Fruit fly (Drosophila melanogaster) whole organism, embryonic: Measurements from ENCODE around the gene T48.

Experiments
- Ada2b ChIP-seq: fragments of 200-800 bp; sonication (Bioruptor generic); IDR thresholded peaks from 2 replicates; pipeline ENCODE4 v1.3.6; 2022; ENCODE audit warnings: missing biosample characterization, missing genetic modification characterization
- BEAF-32 ChIP-seq: fragments of 200-800 bp; sonication (Bioruptor generic); optimal IDR thresholded peaks from 3 replicates; lab custom pipeline; 2017; ENCODE audit warnings: missing biosample characterization, missing genetic modification characterization, mild to moderate bottlenecking, moderate library complexity, missing genetic modification reagents
- Blimp-1 ChIP-seq: fragments of 200-800 bp; sonication (Bioruptor generic); optimal IDR thresholded peaks from 3 replicates; lab custom pipeline; 2018; ENCODE audit warnings: missing biosample characterization, missing genetic modification characterization, mild to moderate bottlenecking, moderate library complexity, missing genetic modification reagents
- CG10147 ChIP-seq: fragments of 200-800 bp; sonication (Bioruptor generic); optimal IDR thresholded peaks from 2 replicates; lab custom pipeline; 2019; ENCODE audit warnings: missing biosample characterization, mild to moderate bottlenecking, missing genetic modification characterization, moderate library complexity
- CG12155 ChIP-seq: fragments of 200-800 bp; sonication (Bioruptor generic); optimal IDR thresholded peaks from 3 replicates; lab custom pipeline; 2016; ENCODE audit warnings: missing biosample characterization, missing genetic modification characterization
- CG14014 ChIP-seq: fragments of 200-800 bp; sonication (Bioruptor generic); IDR thresholded peaks from 2 replicates; pipeline ENCODE4 v1.3.6; 2022; ENCODE audit warnings: missing biosample characterization, missing genetic modification characterization
- CG14710 ChIP-seq: fragments of 200-800 bp; sonication (Bioruptor generic); optimal IDR thresholded peaks from 3 replicates; lab custom pipeline; 2019; ENCODE audit warnings: missing biosample characterization, mild to moderate bottlenecking, missing genetic modification characterization, moderate library complexity
- CG1529 ChIP-seq: fragments of 200-800 bp; sonication (Bioruptor generic); optimal IDR thresholded peaks from 3 replicates; lab custom pipeline; 2018; ENCODE audit warnings: missing biosample characterization, missing genetic modification characterization
- CG16813 ChIP-seq: fragments of 200-800 bp; sonication (Bioruptor generic); IDR thresholded peaks from 3 replicates; pipeline ENCODE4 v1.3.6; 2022; ENCODE audit warnings: missing biosample characterization, missing genetic modification characterization; ENCODE audit not compliant: partially characterized antibody
- CG17186 ChIP-seq: fragments of 200-800 bp; sonication (Bioruptor generic); optimal IDR thresholded peaks from 3 replicates; lab custom pipeline; 2017; ENCODE audit warnings: missing biosample characterization, missing genetic modification reagents, missing genetic modification characterization
- CG17328 ChIP-seq: fragments of 200-800 bp; sonication (Bioruptor generic); IDR thresholded peaks from 2 replicates; pipeline ENCODE4 v1.3.6; 2022; ENCODE audit warnings: missing biosample characterization, missing genetic modification characterization
- CG17385 ChIP-seq: fragments of 200-800 bp; sonication (Bioruptor generic); optimal IDR thresholded peaks from 3 replicates; lab custom pipeline; 2018; ENCODE audit warnings: missing biosample characterization, mild to moderate bottlenecking, missing genetic modification characterization
- CG17829 ChIP-seq: fragments of 200-800 bp; optimal IDR thresholded peaks from 2 replicates; lab custom pipeline; 2019; ENCODE audit warnings: missing biosample characterization, mild to moderate bottlenecking, missing genetic modification characterization, moderate library complexity
- CG31441 ChIP-seq: fragments of 200-800 bp; sonication (Bioruptor generic); IDR thresholded peaks from 2 replicates; pipeline ENCODE4 v1.3.6; 2022; ENCODE audit warnings: missing biosample characterization, missing genetic modification characterization
- CG4282 ChIP-seq: fragments of 200-800 bp; sonication (Bioruptor generic); optimal IDR thresholded peaks from 2 replicates; lab custom pipeline; 2016; ENCODE audit warnings: missing biosample characterization, missing genetic modification characterization
- CG4404 ChIP-seq: fragments of 200-800 bp; sonication (Bioruptor generic); IDR thresholded peaks from 2 replicates; pipeline ENCODE4 v1.3.6; 2022; ENCODE audit warnings: missing biosample characterization, missing genetic modification characterization
- CG6813 ChIP-seq: fragments of 200-800 bp; sonication (Bioruptor generic); optimal IDR thresholded peaks from 2 replicates; lab custom pipeline; 2017; ENCODE audit warnings: missing biosample characterization, missing genetic modification characterization, mild to moderate bottlenecking, moderate library complexity, missing genetic modification reagents
- CG8290 ChIP-seq, 3 experiments: fragments of 200-800 bp; sonication (Bioruptor generic); optimal IDR thresholded peaks; 2 replicates each; lab custom pipeline; 2016 to 2019; ENCODE audit warnings: missing biosample characterization in 3 of 3, missing genetic modification characterization in 3 of 3, mild to moderate bottlenecking in 2 of 3, moderate library complexity in 1 of 3
- Dbx ChIP-seq: fragments of 200-800 bp; sonication (Bioruptor generic); IDR thresholded peaks from 3 replicates; pipeline ENCODE4 v1.3.6; 2022; ENCODE audit warnings: missing biosample characterization, missing genetic modification characterization
- Dek ChIP-seq: fragments of 200-800 bp; sonication (Bioruptor generic); optimal IDR thresholded peaks from 3 replicates; lab custom pipeline; 2019; ENCODE audit warnings: missing biosample characterization, mild to moderate bottlenecking, missing genetic modification characterization, moderate library complexity
- Dll ChIP-seq: fragments of 200-800 bp; sonication (Bioruptor generic); IDR thresholded peaks from 4 replicates; pipeline ENCODE4 v1.3.6; 2022; ENCODE audit warnings: missing biosample characterization, missing genetic modification characterization; ENCODE audit not compliant: partially characterized antibody
- Gsc ChIP-seq: fragments of 200-800 bp; sonication (Bioruptor generic); IDR thresholded peaks from 2 replicates; pipeline ENCODE4 v1.3.6; 2022; ENCODE audit warnings: missing biosample characterization, missing genetic modification characterization
- Hand ChIP-seq: fragments of 200-800 bp; sonication (Bioruptor generic); optimal IDR thresholded peaks from 2 replicates; lab custom pipeline; 2017; ENCODE audit warnings: mild to moderate bottlenecking, missing biosample characterization, missing genetic modification reagents, missing genetic modification characterization
- MBD-R2 ChIP-seq: fragments of 200-800 bp; sonication (Bioruptor generic); IDR thresholded peaks from 2 replicates; pipeline ENCODE4 v1.3.6; 2022; ENCODE audit warnings: missing biosample characterization, missing genetic modification characterization
- MESR4 ChIP-seq: fragments of 200-800 bp; sonication (Bioruptor generic); optimal IDR thresholded peaks from 2 replicates; lab custom pipeline; 2018; ENCODE audit warnings: missing biosample characterization, mild to moderate bottlenecking, missing genetic modification characterization, moderate library complexity
- Nf-YC ChIP-seq: fragments of 200-800 bp; optimal IDR thresholded peaks from 3 replicates; lab custom pipeline; 2019; ENCODE audit warnings: missing biosample characterization, mild to moderate bottlenecking, missing genetic modification characterization, moderate library complexity
- NfI ChIP-seq: fragments of 200-800 bp; sonication (Bioruptor generic); optimal IDR thresholded peaks from 3 replicates; lab custom pipeline; 2018; ENCODE audit warnings: missing biosample characterization, mild to moderate bottlenecking, missing genetic modification characterization, moderate library complexity
- Side ChIP-seq: fragments of 200-800 bp; sonication (Bioruptor generic); optimal IDR thresholded peaks from 2 replicates; lab custom pipeline; 2016; ENCODE audit warnings: missing biosample characterization, missing genetic modification characterization
- Sox100B ChIP-seq: fragments of 200-800 bp; sonication (Bioruptor generic); optimal IDR thresholded peaks from 3 replicates; lab custom pipeline; 2018; ENCODE audit warnings: missing biosample characterization, mild to moderate bottlenecking, missing genetic modification characterization
- Spps ChIP-seq: fragments of 200-800 bp; sonication (Bioruptor generic); optimal IDR thresholded peaks from 2 replicates; lab custom pipeline; 2018; ENCODE audit warnings: missing biosample characterization, mild to moderate bottlenecking, missing genetic modification characterization
- Trl ChIP-seq, 3 experiments: fragments of >200 bp in 2 of 3; fragments of 200-800 bp in 1 of 3; sonication (Bioruptor generic) in 1 of 3; optimal IDR thresholded peaks; 2 replicates in 1 of 3; 3 replicates in 2 of 3; lab custom pipeline; 2016 to 2017; ENCODE audit warnings: missing biosample characterization in 1 of 3, missing genetic modification characterization in 1 of 3
- Xrp1 ChIP-seq: fragments of 200-800 bp; sonication (Bioruptor generic); IDR thresholded peaks from 2 replicates; pipeline ENCODE4 v1.3.6; 2022; ENCODE audit warnings: missing biosample characterization, missing genetic modification characterization
- ab ChIP-seq: fragments of 200-800 bp; sonication (Bioruptor generic); optimal IDR thresholded peaks from 2 replicates; lab custom pipeline; 2016; ENCODE audit warnings: missing biosample characterization, missing genetic modification characterization
- br ChIP-seq: fragments of >200 bp; optimal IDR thresholded peaks from 2 replicates; lab custom pipeline; 2017
- cwo ChIP-seq: fragments of 200-800 bp; sonication (Bioruptor generic); optimal IDR thresholded peaks from 3 replicates; lab custom pipeline; 2017; ENCODE audit warnings: missing biosample characterization, missing genetic modification characterization, mild to moderate bottlenecking, moderate library complexity, missing genetic modification reagents
- dati ChIP-seq: fragments of 200-800 bp; sonication (Bioruptor generic); IDR thresholded peaks from 2 replicates; pipeline ENCODE4 v1.3.6; 2022; ENCODE audit warnings: missing biosample characterization, missing genetic modification characterization
- dmrt11E ChIP-seq: fragments of 200-800 bp; sonication (Bioruptor generic); optimal IDR thresholded peaks from 3 replicates; lab custom pipeline; 2018; ENCODE audit warnings: missing biosample characterization, mild to moderate bottlenecking, missing genetic modification characterization, moderate library complexity
- ems ChIP-seq: fragments of 200-800 bp; sonication (Bioruptor generic); optimal IDR thresholded peaks from 3 replicates; lab custom pipeline; 2016; ENCODE audit warnings: missing biosample characterization, missing genetic modification characterization
- ewg ChIP-seq: fragments of 200-800 bp; sonication (Bioruptor generic); optimal IDR thresholded peaks from 3 replicates; lab custom pipeline; 2017; ENCODE audit warnings: mild to moderate bottlenecking, missing biosample characterization, missing genetic modification reagents, missing genetic modification characterization
- gsb ChIP-seq: fragments of 200-800 bp; sonication (Bioruptor generic); IDR thresholded peaks from 2 replicates; pipeline ENCODE4 v1.3.6; 2022; ENCODE audit warnings: missing biosample characterization, missing genetic modification characterization
- inv ChIP-seq: fragments of 200-800 bp; sonication (Bioruptor generic); IDR thresholded peaks from 2 replicates; pipeline ENCODE4 v1.3.6; 2022; ENCODE audit warnings: missing biosample characterization, missing genetic modification characterization; ENCODE audit not compliant: partially characterized antibody
- ken ChIP-seq: fragments of 200-800 bp; sonication (Bioruptor generic); IDR thresholded peaks from 3 replicates; pipeline ENCODE4 v1.3.6; 2022; ENCODE audit warnings: missing biosample characterization, missing genetic modification characterization
- knrl ChIP-seq: fragments of 200-800 bp; sonication (Bioruptor generic); IDR thresholded peaks from 3 replicates; pipeline ENCODE4 v1.3.6; 2022; ENCODE audit warnings: missing biosample characterization, missing genetic modification characterization; ENCODE audit not compliant: partially characterized antibody
- oc ChIP-seq: fragments of 200-800 bp; sonication (Bioruptor generic); optimal IDR thresholded peaks from 2 replicates; lab custom pipeline; 2018; ENCODE audit warnings: missing biosample characterization, mild to moderate bottlenecking, missing genetic modification characterization, moderate library complexity
- rib ChIP-seq: fragments of 200-800 bp; sonication (Bioruptor generic); IDR thresholded peaks from 2 replicates; pipeline ENCODE4 v1.3.6; 2022; ENCODE audit warnings: missing biosample characterization, missing genetic modification characterization
- sens ChIP-seq: fragments of 200-800 bp; sonication (Bioruptor generic); peaks from one replicate; lab custom pipeline; 2016; ENCODE audit warnings: missing biosample characterization, missing genetic modification characterization
- sqz ChIP-seq: fragments of 200-800 bp; sonication (Bioruptor generic); optimal IDR thresholded peaks from 3 replicates; lab custom pipeline; 2018; ENCODE audit warnings: missing biosample characterization, mild to moderate bottlenecking, missing genetic modification characterization
- tll ChIP-seq, 2 experiments: fragments of 200-800 bp in 1 of 2; fragments of >200 bp in 1 of 2; sonication (Bioruptor generic) in 1 of 2; optimal IDR thresholded peaks; 2 replicates each; lab custom pipeline; 2017 to 2019; ENCODE audit warnings: missing biosample characterization in 2 of 2, missing genetic modification characterization in 2 of 2, mild to moderate bottlenecking in 1 of 2, moderate library complexity in 1 of 2
- twi ChIP-seq: fragments of 200-800 bp; optimal IDR thresholded peaks from 2 replicates; lab custom pipeline; 2019; ENCODE audit warnings: missing biosample characterization, mild to moderate bottlenecking, missing genetic modification characterization, moderate library complexity
- vvl ChIP-seq: fragments of 200-800 bp; sonication (Bioruptor generic); IDR thresholded peaks from 2 replicates; pipeline ENCODE4 v1.3.6; 2022; ENCODE audit warnings: missing biosample characterization, missing genetic modification characterization

T48 gene

dm6 chr3R:26908750-26909149 is 27.2 kb downstream of the T48 start (continued):
- TF ChIP-seq CG31441 (GFP tag; lab: Robert Waterston, UW) (no peak), Trl (optimal IDR thresholded peaks at IDR 0.05; lab: Kevin White, UChicago) (no peak), Trl (GFP tag; optimal IDR thresholded peaks at IDR 0.05; lab: Kevin White, UChicago) (peak; percentile 17), CG16813 (GFP tag; lab: Robert Waterston, UW) (no peak), sqz (GFP tag; lab: Kevin White, UChicago) (peak; percentile 4), oc (tag; lab: Kevin White, UChicago) (no peak), Sox100B (GFP tag; lab: Kevin White, UChicago) (peak; percentile 29), CG10147 (GFP tag; lab: Kevin White, UChicago) (no peak), br (lab: Kevin White, UChicago) (no peak), CG1529 (no peak), sens (peak; percentile 64), Xrp1 (GFP tag; lab: Robert Waterston, UW) (peak; percentile 49; the same call in 1 of the 2 replicates), CG4404 (GFP tag; lab: Robert Waterston, UW) (no peak), ems (GFP tag; lab: Kevin White, UChicago) (no peak), CG17829 (tag; lab: Kevin White, UChicago) (no peak), CG4282 (GFP tag; lab: Kevin White, UChicago) (no peak), Gsc (GFP tag; lab: Robert Waterston, UW) (no peak), CG14710 (peak; percentile 37), tll (GFP tag; optimal IDR thresholded peaks at IDR 0.05; lab: Kevin White, UChicago) (no peak), ewg (GFP tag; lab: Kevin White, UChicago) (no peak), MESR4 (GFP tag; lab: Kevin White, UChicago) (no peak), knrl (GFP tag; lab: Robert Waterston, UW) (no peak), dati (GFP tag; lab: Robert Waterston, UW) (no peak), cwo (no peak), CG14014 (GFP tag; lab: Robert Waterston, UW) (no peak; the same call in 1 of the 2 replicates), rib (no peak), CG17385 (peak; percentile 10), ab (GFP tag; lab: Kevin White, UChicago) (no peak), Blimp-1 (peak; percentile 64), CG17186 (GFP tag; lab: Kevin White, UChicago) (no peak), dmrt11E (tag; lab: Kevin White, UChicago) (no peak), Dek (tag; lab: Kevin White, UChicago) (no peak), Ada2b (GFP tag; lab: Robert Waterston, UW) (no peak), NfI (GFP tag; lab: Kevin White, UChicago) (no peak), Spps (tag; lab: Kevin White, UChicago) (no peak), ken (GFP tag; lab: Robert Waterston, UW) (no peak), Dbx (GFP tag; lab: Robert Waterston, UW) (no peak), Dll (GFP tag; lab: Robert Waterston, UW) (no peak), CG12155 (GFP tag; lab: Kevin White, UChicago) (no peak), vvl (GFP tag; lab: Robert Waterston, UW) (peak; percentile 44), twi (tag; lab: Kevin White, UChicago) (no peak), CG17328 (GFP tag; lab: Robert Waterston, UW) (0 out of 2 replicates have a peak, but pooled peaks have one; percentile 5), Side (GFP tag; lab: Kevin White, UChicago) (no peak), BEAF-32 (GFP tag; lab: Kevin White, UChicago) (no peak), CG6813 (GFP tag; lab: Kevin White, UChicago) (peak; percentile 47), CG8290 (GFP tag; optimal IDR thresholded peaks at IDR 0.05; lab: Kevin White, UChicago) (no peak), CG8290 (tag; optimal IDR thresholded peaks at IDR 0.05; lab: Kevin White, UChicago) (peak in 1 of 2 experiments; percentile 52), gsb (GFP tag; lab: Robert Waterston, UW) (no peak), inv (GFP tag; lab: Robert Waterston, UW) (no peak), Hand (GFP tag; lab: Kevin White, UChicago) (no peak), MBD-R2 (GFP tag; lab: Robert Waterston, UW) (no peak), Nf-YC (tag; lab: Kevin White, UChicago) (no peak)
